Worm (Caenorhabditis elegans) whole organism, L1 larva: ENCODE measurements around the gene F58D2.4.

Experiments used
- alr-1 ChIP-seq: fragments of 200-800 bp; sonication (Bioruptor generic); optimal IDR thresholded peaks from 2 replicates; lab custom pipeline; 2018; ENCODE audit warnings: borderline replicate concordance, mild to moderate bottlenecking, missing genetic modification characterization, missing compliant biosample characterization
- ama-1 ChIP-seq: fragments of 150-350 bp; optimal IDR thresholded peaks from 2 replicates; lab custom pipeline; 2014
- fos-1 ChIP-seq: fragments of 150-350 bp; optimal IDR thresholded peaks from 2 replicates; lab custom pipeline; 2014; ENCODE audit warnings: missing biosample characterization, missing genetic modification characterization
- irx-1 ChIP-seq: sonication (generic microtip); optimal IDR thresholded peaks from 2 replicates; lab custom pipeline; 2016; ENCODE audit warnings: missing genetic modification characterization, missing compliant biosample characterization
- pag-3 ChIP-seq: sonication (generic microtip); optimal IDR thresholded peaks from 2 replicates; lab custom pipeline; 2017; ENCODE audit warnings: missing genetic modification characterization, mild to moderate bottlenecking, missing compliant biosample characterization, antibody characterized with exemption, borderline replicate concordance; ENCODE audit not compliant: insufficient read depth
- pqm-1 ChIP-seq: sonication (generic microtip); optimal IDR thresholded peaks from 3 replicates; lab custom pipeline; 2017; ENCODE audit warnings: missing biosample characterization, missing genetic modification characterization
- snpc-4 ChIP-seq: fragments of 150-350 bp; optimal IDR thresholded peaks from 2 replicates; lab custom pipeline; 2014; ENCODE audit warnings: missing biosample characterization, missing genetic modification characterization
- sptf-1 ChIP-seq: fragments of 150-350 bp; optimal IDR thresholded peaks from 2 replicates; lab custom pipeline; 2014; ENCODE audit warnings: missing biosample characterization, missing genetic modification characterization
- unc-62 ChIP-seq: fragments of 150-350 bp; optimal IDR thresholded peaks from 2 replicates; lab custom pipeline; 2014; ENCODE audit warnings: missing biosample characterization, missing genetic modification reagents, missing genetic modification characterization
- ztf-4 ChIP-seq: fragments of 150-350 bp; optimal IDR thresholded peaks from 2 replicates; lab custom pipeline; 2014; ENCODE audit warnings: missing biosample characterization, missing genetic modification characterization

- no peak for TF ChIP-seq sptf-1 (tag; lab: Kevin White, UChicago)
- TF ChIP-seq pag-3 (tag; lab: Kevin White, UChicago): no peak
- no peak for TF ChIP-seq unc-62 (GFP tag; lab: Kevin White, UChicago)
- TF ChIP-seq snpc-4 (tag; lab: Kevin White, UChicago): no peak
- TF ChIP-seq ztf-4 (tag; lab: Kevin White, UChicago): no peak
- TF ChIP-seq irx-1 (tag; lab: Kevin White, UChicago): no peak
- TF ChIP-seq alr-1 (tag; lab: Kevin White, UChicago): no peak
- no peak for TF ChIP-seq ama-1
- no peak for TF ChIP-seq fos-1 (tag; lab: Kevin White, UChicago)
- no peak for TF ChIP-seq pqm-1 (tag; lab: Kevin White, UChicago)
Observed at ce11 chrIV:13190075-13190474, 1.2 kb upstream of the F58D2.4 start.
